Fruit fly (Drosophila melanogaster): ENCODE measurements around the gene cpo.
A peak's percentile ranks its signal among the peaks of the same experiment; 100 is the strongest.

Gene cpo

DNA sequence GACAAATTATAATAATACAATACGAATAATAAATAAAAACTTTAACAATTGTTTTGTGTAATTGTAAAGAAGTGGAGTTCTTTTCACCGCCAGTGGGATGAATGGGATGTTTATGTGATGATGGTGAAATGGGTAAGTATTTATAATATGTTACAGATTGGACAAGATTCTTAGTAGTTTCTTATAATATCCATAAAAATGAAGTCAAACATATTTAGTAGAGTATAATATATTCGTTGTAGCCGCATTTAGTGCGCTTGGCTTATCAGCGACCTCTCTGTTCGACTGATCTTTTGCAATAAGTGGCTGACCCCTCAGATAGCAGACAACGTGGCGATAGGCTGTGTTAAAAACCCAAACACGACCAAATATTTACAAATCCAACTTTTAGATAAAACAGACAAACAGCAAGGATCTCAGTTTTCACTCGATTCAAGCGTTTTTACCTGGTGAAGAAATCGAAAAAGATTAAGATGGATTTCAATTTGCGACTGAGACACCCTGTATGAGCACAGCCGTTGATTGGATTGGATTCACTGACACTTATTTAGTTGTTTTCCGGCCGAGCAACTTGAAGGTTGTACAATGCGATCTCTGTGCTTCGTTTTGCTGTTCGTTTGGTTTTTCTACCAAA, 99.3 kb downstream of the cpo start, which contains the start of gene DNaseII (continued):
- TF ChIP-seq CG32767 (GFP tag; IDR thresholded peaks at IDR 0.05) (no peak), CG14860 (GFP tag; IDR thresholded peaks at IDR 0.05; ENCODE audit: partially characterized antibody) (no peak), hb (GFP tag; IDR thresholded peaks at IDR 0.05; ENCODE audit: partially characterized antibody) (no peak), CG31441 (GFP tag; IDR thresholded peaks at IDR 0.05) (peak; percentile 34; the same call in 1 of the 2 replicates), Vsx1 (GFP tag; optimal IDR thresholded peaks at IDR 0.05) (no peak), CG15073 (GFP tag; optimal IDR thresholded peaks at IDR 0.05) (no peak), CG12236 (GFP tag; optimal IDR thresholded peaks at IDR 0.05) (no peak), seq (GFP tag; IDR thresholded peaks at IDR 0.05) (no peak), phol (tag; optimal IDR thresholded peaks at IDR 0.05) (no peak), Six4 (GFP tag; optimal IDR thresholded peaks at IDR 0.05) (no peak), CG17568 (GFP tag; optimal IDR thresholded peaks at IDR 0.05) (peak; percentile 44), yki (optimal IDR thresholded peaks at IDR 0.05) (no peak), Fer1 (GFP tag; optimal IDR thresholded peaks at IDR 0.05) (peak; percentile 50), Aef1 (GFP tag; IDR thresholded peaks at IDR 0.05) (no peak; the same call in 2 of the 3 replicates), CG13424 (tag; optimal IDR thresholded peaks at IDR 0.05) (peak; percentile 29), CG8944 (GFP tag; optimal IDR thresholded peaks at IDR 0.05) (no peak), Spps (tag; optimal IDR thresholded peaks at IDR 0.05) (no peak), CG17361 (GFP tag; IDR thresholded peaks at IDR 0.05) (no peak; the same call in 1 of the 3 replicates), Adf1 (GFP tag; IDR thresholded peaks at IDR 0.05) (no peak), CG6813 (GFP tag; optimal IDR thresholded peaks at IDR 0.05) (peak; percentile 31), lab (GFP tag; optimal IDR thresholded peaks at IDR 0.05) (peak; percentile 74), CG4404 (GFP tag; IDR thresholded peaks at IDR 0.05) (no peak), CG13123 (GFP tag; optimal IDR thresholded peaks at IDR 0.05) (no peak), zfh2 (GFP tag; optimal IDR thresholded peaks at IDR 0.05) (no peak), Blimp-1 (GFP tag; optimal IDR thresholded peaks at IDR 0.05) (no peak), stwl (tag; optimal IDR thresholded peaks at IDR 0.05) (no peak), CG14710 (tag; optimal IDR thresholded peaks at IDR 0.05) (peak; percentile 14), CG18599 (GFP tag; optimal IDR thresholded peaks at IDR 0.05) (peak; percentile 61), slp2 (GFP tag; optimal IDR thresholded peaks at IDR 0.05) (no peak), cas (GFP tag; IDR thresholded peaks at IDR 0.05) (no peak), CG3847 (GFP tag; IDR thresholded peaks at IDR 0.05) (0 out of 2 replicates have a peak, but pooled peaks have one; percentile 44), Xrp1 (GFP tag; IDR thresholded peaks at IDR 0.05) (peak; percentile 55; the same call in 1 of the 2 replicates), NC2α (GFP tag; optimal IDR thresholded peaks at IDR 0.05) (no peak), Max (GFP tag; optimal IDR thresholded peaks at IDR 0.05) (peak; percentile 10), row (GFP tag; IDR thresholded peaks at IDR 0.05) (peak; percentile 54; the same call in 2 of the 3 replicates), zen2 (GFP tag; IDR thresholded peaks at IDR 0.05; ENCODE audit: partially characterized antibody) (no peak), Nf-YB (GFP tag; optimal IDR thresholded peaks at IDR 0.05) (peak; percentile 20), esg (GFP tag; conservative IDR thresholded peaks at IDR 0.05) (0 out of 2 replicates have a peak, but pooled peaks have one; percentile 11), schlank (tag; optimal IDR thresholded peaks at IDR 0.05) (peak; percentile 1), Lpt (GFP tag; optimal IDR thresholded peaks at IDR 0.05) (no peak), Chrac-16 (GFP tag; optimal IDR thresholded peaks at IDR 0.05) (no peak), CG9727 (GFP tag; optimal IDR thresholded peaks at IDR 0.05) (no peak), CG2120 (GFP tag; optimal IDR thresholded peaks at IDR 0.05) (peak; percentile 52), ftz-f1 (GFP tag; optimal IDR thresholded peaks at IDR 0.05) (no peak), Atf6 (GFP tag; IDR thresholded peaks at IDR 0.05) (peak; percentile 73), ATbp (GFP tag; optimal IDR thresholded peaks at IDR 0.05) (peak; percentile 29), CG9876 (GFP tag; optimal IDR thresholded peaks at IDR 0.05) (no peak), Opbp (GFP tag; IDR thresholded peaks at IDR 0.05; ENCODE audit: partially characterized antibody) (no peak), slou (GFP tag; optimal IDR thresholded peaks at IDR 0.05) (no peak), Bdp1 (GFP tag; optimal IDR thresholded peaks at IDR 0.05) (no peak)

All from whole organism, embryonic.